Worm (Caenorhabditis elegans): ENCODE results near the gene mps-4.

Gene mps-4

DNA sequence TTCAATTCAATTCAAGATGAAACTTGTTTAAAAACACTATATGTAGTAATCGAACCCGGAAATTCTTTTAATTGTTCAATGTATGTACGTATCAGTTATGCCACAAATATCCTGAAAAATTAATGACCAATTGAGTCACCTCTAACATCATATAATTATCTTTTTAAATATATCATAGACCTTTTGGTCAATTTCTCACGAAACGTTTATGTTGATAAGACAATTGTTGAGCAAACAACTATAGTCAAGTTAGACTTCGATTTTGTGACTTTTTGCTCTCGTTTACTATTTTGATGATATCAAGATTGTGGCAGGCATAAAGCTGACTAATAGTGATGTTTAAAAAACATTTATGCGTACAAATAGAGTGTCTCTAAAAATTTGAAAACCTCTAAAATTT is 31.3 kb downstream of the mps-4 start:
- TF ChIP-seq T23F11.4 (GFP tag; optimal IDR thresholded peaks at IDR 0.05) = no peak
- peak; percentile 24 for TF ChIP-seq elt-2 (tag; optimal IDR thresholded peaks at IDR 0.05)
- no peak for TF ChIP-seq ceh-6 (GFP tag; optimal IDR thresholded peaks at IDR 0.05)
- no peak for TF ChIP-seq ceh-45 (GFP tag; IDR thresholded peaks at IDR 0.05)

- no peak for TF ChIP-seq unc-86 (tag; optimal IDR thresholded peaks at IDR 0.05)
- peak; percentile 24 for TF ChIP-seq elt-2 (tag; optimal IDR thresholded peaks at IDR 0.05)
- TF ChIP-seq lim-6 (tag; optimal IDR thresholded peaks at IDR 0.05) = no peak
- TF ChIP-seq ceh-30 (tag; optimal IDR thresholded peaks at IDR 0.05) = no peak
- no peak for TF ChIP-seq mec-3 (tag; optimal IDR thresholded peaks at IDR 0.05; ENCODE audit: borderline replicate concordance)
- TF ChIP-seq ceh-18 (tag; optimal IDR thresholded peaks at IDR 0.05) = no peak
- no peak for TF ChIP-seq hlh-30 (tag; optimal IDR thresholded peaks at IDR 0.05; ENCODE audit: insufficient read depth)
Measured at ce11 chrIII:8239325-8239724, 32.3 kb downstream of the mps-4 start, which contains the start of gene tsp-1. Gene tsp-1 (minus strand): TSS chrIII:8239423.

DNA sequence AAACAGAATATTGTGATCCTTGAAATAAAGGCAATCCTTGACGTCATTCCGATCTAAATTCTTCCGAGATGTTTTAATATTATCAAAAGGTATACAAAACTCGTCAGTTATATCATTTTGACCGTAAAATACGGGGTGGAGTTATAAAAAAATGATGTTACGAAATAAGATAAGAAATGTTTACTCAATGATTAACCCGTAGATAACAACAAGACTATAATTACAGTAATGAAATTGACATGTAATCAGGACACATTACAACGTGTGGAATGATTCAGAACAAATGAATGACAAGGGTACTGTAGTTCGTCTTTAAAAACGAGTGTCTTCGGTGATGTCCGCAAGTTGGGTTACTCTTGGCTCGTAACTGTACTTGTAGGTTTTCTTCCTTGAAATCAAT is 33.7 kb downstream of the mps-4 start, which contains the start of gene tsp-2:
TSS of gene tsp-2 (minus strand) at position 109 of the 400 bp plus-strand sequence.
- no peak for TF ChIP-seq lim-6 (tag; optimal IDR thresholded peaks at IDR 0.05)
- TF ChIP-seq K09A11.1 (tag; optimal IDR thresholded peaks at IDR 0.05; ENCODE audit: insufficient read depth) = no peak
- TF ChIP-seq elt-2 (tag; optimal IDR thresholded peaks at IDR 0.05) = peak; percentile 71
- no peak for TF ChIP-seq tbx-2 (tag; optimal IDR thresholded peaks at IDR 0.05)
- no peak for TF ChIP-seq madf-2 (tag; optimal IDR thresholded peaks at IDR 0.05)

- no peak for TF ChIP-seq hlh-13 (GFP tag; optimal IDR thresholded peaks at IDR 0.05)
Measured at ce11 chrIII:8235880-8236279, 35.7 kb downstream of the mps-4 start, which contains the start of gene C02F5.5. Gene C02F5.5 (plus strand): TSS chrIII:8236180.

- TF ChIP-seq pax-1 (tag; optimal IDR thresholded peaks at IDR 0.05) (no peak), pqm-1 (tag; optimal IDR thresholded peaks at IDR 0.05) (no peak), ceh-18 (tag; optimal IDR thresholded peaks at IDR 0.05) (no peak), ztf-16 (tag; optimal IDR thresholded peaks at IDR 0.05) (no peak), zip-5 (tag; optimal IDR thresholded peaks at IDR 0.05) (no peak)
Measured at ce11 chrIII:8235358-8235757, 36.2 kb downstream of the mps-4 start, which contains the start of gene C02F5.14. Gene C02F5.14 (minus strand): TSS chrIII:8235514.

ce11 chrIII:8232634-8233033 is 38.9 kb downstream of the mps-4 start, which contains the start of gene henn-1:
Gene henn-1 (plus strand): TSS chrIII:8232651.
- TF ChIP-seq K02D7.2 (tag; optimal IDR thresholded peaks at IDR 0.05) (no peak), ceh-9 (tag; optimal IDR thresholded peaks at IDR 0.05) (no peak), sdc-2 (tag; optimal IDR thresholded peaks at IDR 0.05) (no peak), unc-42 (tag; optimal IDR thresholded peaks at IDR 0.05) (no peak), unc-3 (GFP tag; conservative IDR thresholded peaks at IDR 0.05) (no peak), unc-3 (tag; optimal IDR thresholded peaks at IDR 0.05) (no peak), unc-55 (GFP tag; optimal IDR thresholded peaks at IDR 0.05) (no peak), lim-6 (tag; optimal IDR thresholded peaks at IDR 0.05) (no peak), pros-1 (tag; optimal IDR thresholded peaks at IDR 0.05) (no peak), ceh-19 (GFP tag; optimal IDR thresholded peaks at IDR 0.05) (no peak), ceh-31 (tag; optimal IDR thresholded peaks at IDR 0.05) (no peak), pag-3 (tag; optimal IDR thresholded peaks at IDR 0.05; ENCODE audit: borderline replicate concordance) (no peak)

ce11 chrIII:8229480-8229879 is 42.1 kb downstream of the mps-4 start:
- TF ChIP-seq ceh-2 (tag; optimal IDR thresholded peaks at IDR 0.05) = no peak
